Worm (Caenorhabditis elegans): ENCODE data around the gene Y54F10BM.20.
"Not testable (repeated sequence)": the region's sequence is repeated elsewhere in the genome, so short reads cannot be mapped to it uniquely, and the experiment has no call there.

The Y54F10BM.20 gene

DNA sequence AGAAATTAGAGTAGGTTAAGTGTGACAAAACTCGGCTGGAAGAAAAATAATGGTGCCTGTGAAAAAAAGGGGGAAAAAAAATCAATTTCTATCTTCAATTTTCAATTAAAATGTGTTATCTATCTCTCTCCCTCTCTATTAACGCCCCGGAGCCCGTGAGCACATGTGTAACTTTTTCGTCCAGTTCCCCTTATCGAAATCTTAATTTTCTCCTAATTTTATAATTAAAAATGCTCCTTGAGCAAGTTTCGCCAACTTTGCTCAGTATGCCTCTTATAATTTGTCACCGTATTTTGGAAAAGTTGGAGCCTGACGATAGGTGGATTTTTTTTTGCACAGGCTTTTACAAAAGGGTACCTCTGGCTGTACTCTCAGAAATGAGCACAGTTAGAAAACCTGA is at the start of gene Y54F10BM.20, which contains the start of gene fbxa-1:
TSS of gene Y54F10BM.20 (plus strand) at position 231 of the 400 bp plus-strand sequence.
TSS of gene fbxa-1 (minus strand) at position 101 of the 400 bp plus-strand sequence.
- no peak for TF ChIP-seq daf-12 (tag; optimal IDR thresholded peaks at IDR 0.05)
- no peak for TF ChIP-seq ceh-9 (tag; optimal IDR thresholded peaks at IDR 0.05)
- TF ChIP-seq ceh-16 (tag; optimal IDR thresholded peaks at IDR 0.05): no peak
- TF ChIP-seq nhr-67 (tag; optimal IDR thresholded peaks at IDR 0.05): no peak
- no peak for TF ChIP-seq ceh-28 (tag; optimal IDR thresholded peaks at IDR 0.05)
- TF ChIP-seq fkh-2 (tag; optimal IDR thresholded peaks at IDR 0.05): no peak
- no peak for TF ChIP-seq nhr-76 (tag; optimal IDR thresholded peaks at IDR 0.05)
- TF ChIP-seq fkh-10 (GFP tag; optimal IDR thresholded peaks at IDR 0.05): no peak
- no peak for TF ChIP-seq ZK546.5 (tag; optimal IDR thresholded peaks at IDR 0.05)
- TF ChIP-seq lsy-12 (tag; optimal IDR thresholded peaks at IDR 0.05): no peak

ce11 chrIII:2258863-2259262 is 49.2 kb upstream of the Y54F10BM.20 start, which contains the start of gene fbxa-43:
Gene fbxa-43, minus strand, starts transcription at chrIII:2258963.
- no peak for TF ChIP-seq hmg-11 (tag; optimal IDR thresholded peaks at IDR 0.05)
- TF ChIP-seq ceh-16 (tag; optimal IDR thresholded peaks at IDR 0.05): no peak
- TF ChIP-seq nhr-76 (tag; optimal IDR thresholded peaks at IDR 0.05): no peak
- no peak for TF ChIP-seq unc-39 (tag; optimal IDR thresholded peaks at IDR 0.05)
- no peak for TF ChIP-seq nhr-67 (tag; optimal IDR thresholded peaks at IDR 0.05)
- no peak for TF ChIP-seq nhr-25 (tag; optimal IDR thresholded peaks at IDR 0.05)
- TF ChIP-seq mdl-1 (tag; optimal IDR thresholded peaks at IDR 0.05): no peak
- no peak for TF ChIP-seq unc-62 (GFP tag; optimal IDR thresholded peaks at IDR 0.05)
- no peak for TF ChIP-seq daf-12 (tag; optimal IDR thresholded peaks at IDR 0.05)
- TF ChIP-seq ztf-11 (tag; optimal IDR thresholded peaks at IDR 0.05): no peak
- no peak for TF ChIP-seq egl-27 (tag; optimal IDR thresholded peaks at IDR 0.05)
- no peak for TF ChIP-seq R02D3.7 (tag; optimal IDR thresholded peaks at IDR 0.05)
- TF ChIP-seq eor-1 (tag; optimal IDR thresholded peaks at IDR 0.05): no peak
- TF ChIP-seq fkh-2 (tag; optimal IDR thresholded peaks at IDR 0.05): no peak

ce11 chrIII:2259329-2259728 is 48.7 kb upstream of the Y54F10BM.20 start:
- TF ChIP-seq sea-2 (GFP tag; optimal IDR thresholded peaks at IDR 0.05): no peak

- not testable (repeated sequence) for TF ChIP-seq jun-1, egl-5, ceh-9 (tag; optimal IDR thresholded peaks at IDR 0.05)
Observed at ce11 chrIII:2261353-2261752, 46.7 kb upstream of the Y54F10BM.20 start, which contains the start of gene fbxa-42. Gene fbxa-42, minus strand, starts transcription at chrIII:2261453.

- TF ChIP-seq tbx-2 (tag; optimal IDR thresholded peaks at IDR 0.05) (no peak), nhr-237 (tag; optimal IDR thresholded peaks at IDR 0.05) (no peak), nhr-76 (tag; optimal IDR thresholded peaks at IDR 0.05) (no peak), nhr-11 (tag; optimal IDR thresholded peaks at IDR 0.05) (no peak), ceh-9 (tag; optimal IDR thresholded peaks at IDR 0.05) (no peak), zag-1 (tag; optimal IDR thresholded peaks at IDR 0.05) (no peak), aly-2 (tag; optimal IDR thresholded peaks at IDR 0.05) (no peak), ztf-11 (tag; optimal IDR thresholded peaks at IDR 0.05) (no peak), daf-12 (tag; optimal IDR thresholded peaks at IDR 0.05) (no peak), ama-1 (optimal IDR thresholded peaks at IDR 0.05) (no peak), nhr-23 (tag; optimal IDR thresholded peaks at IDR 0.05) (no peak), elt-3 (tag; optimal IDR thresholded peaks at IDR 0.05) (no peak), unc-62 (GFP tag; optimal IDR thresholded peaks at IDR 0.05) (no peak), eor-1 (tag; optimal IDR thresholded peaks at IDR 0.05) (no peak), mml-1 (tag; optimal IDR thresholded peaks at IDR 0.05) (no peak), lin-39 (tag; optimal IDR thresholded peaks at IDR 0.05) (no peak), nhr-77 (tag; optimal IDR thresholded peaks at IDR 0.05) (no peak)
Observed at ce11 chrIII:2262942-2263341, 45.1 kb upstream of the Y54F10BM.20 start, which contains the start of gene Y54F10BM.6. Gene Y54F10BM.6, plus strand, starts transcription at chrIII:2263242.

All from whole organism, L3 larva.